Worm (Caenorhabditis elegans) whole organism, L2 larva: Measurements from ENCODE around the gene klo-1.

Experiments
- C34F6.9 ChIP-seq: fragments of 150-350 bp; optimal IDR thresholded peaks from 2 replicates; lab custom pipeline; 2014; ENCODE audit warnings: missing biosample characterization, missing genetic modification characterization
- F13H6.1 ChIP-seq: sonication (generic microtip); optimal IDR thresholded peaks from 2 replicates; lab custom pipeline; 2016; ENCODE audit warnings: missing genetic modification characterization, missing compliant biosample characterization
- R02D3.7 ChIP-seq: fragments of 150-350 bp; optimal IDR thresholded peaks from 2 replicates; lab custom pipeline; 2014; ENCODE audit warnings: missing biosample characterization, missing genetic modification characterization
- Y55F3AM.14 ChIP-seq: fragments of 200-800 bp; sonication (Bioruptor generic); optimal IDR thresholded peaks from 2 replicates; lab custom pipeline; 2018; ENCODE audit warnings: mild to moderate bottlenecking, missing genetic modification characterization, missing compliant biosample characterization
- ZK546.5 ChIP-seq: sonication (generic microtip); optimal IDR thresholded peaks from 2 replicates; lab custom pipeline; 2017; ENCODE audit warnings: missing biosample characterization, missing genetic modification characterization
- alr-1 ChIP-seq: fragments of 150-350 bp; optimal IDR thresholded peaks from 2 replicates; lab custom pipeline; 2014; ENCODE audit warnings: missing biosample characterization, missing genetic modification characterization
- aly-2 ChIP-seq: fragments of 150-350 bp; optimal IDR thresholded peaks from 2 replicates; lab custom pipeline; 2014; ENCODE audit warnings: missing biosample characterization, missing genetic modification characterization
- ama-1 ChIP-seq: fragments of 150-350 bp; optimal IDR thresholded peaks from 2 replicates; lab custom pipeline; 2018; ENCODE audit warnings: inconsistent platforms
- blmp-1 ChIP-seq: sonication (generic microtip); optimal IDR thresholded peaks from 2 replicates; lab custom pipeline; 2017; ENCODE audit warnings: missing genetic modification characterization, mild to moderate bottlenecking, missing compliant biosample characterization, antibody characterized with exemption, moderate library complexity; ENCODE audit not compliant: insufficient read depth
- ceh-16 ChIP-seq: fragments of 150-350 bp; optimal IDR thresholded peaks from 2 replicates; lab custom pipeline; 2014; ENCODE audit warnings: missing biosample characterization, missing genetic modification characterization
- ceh-82 ChIP-seq: fragments of 150-350 bp; optimal IDR thresholded peaks from 2 replicates; lab custom pipeline; 2014; ENCODE audit warnings: missing biosample characterization, missing genetic modification characterization
- crh-2 ChIP-seq: sonication (generic microtip); optimal IDR thresholded peaks from 2 replicates; lab custom pipeline; 2017; ENCODE audit warnings: missing biosample characterization, missing genetic modification characterization
- dmd-4 ChIP-seq: sonication (generic microtip); optimal IDR thresholded peaks from 2 replicates; lab custom pipeline; 2017; ENCODE audit warnings: missing biosample characterization, missing genetic modification characterization
- egl-27 ChIP-seq: sonication (generic microtip); optimal IDR thresholded peaks from 3 replicates; lab custom pipeline; 2017; ENCODE audit warnings: missing biosample characterization, missing genetic modification reagents, missing genetic modification characterization
- elt-1 ChIP-seq: fragments of 150-350 bp; optimal IDR thresholded peaks from 2 replicates; lab custom pipeline; 2014; ENCODE audit warnings: missing biosample characterization, missing genetic modification characterization
- elt-3 ChIP-seq: sonication (generic microtip); optimal IDR thresholded peaks from 2 replicates; lab custom pipeline; 2017; ENCODE audit warnings: missing biosample characterization, missing genetic modification characterization
- fos-1 ChIP-seq: fragments of 150-350 bp; optimal IDR thresholded peaks from 2 replicates; lab custom pipeline; 2014; ENCODE audit warnings: missing biosample characterization, missing genetic modification characterization
- gmeb-1 ChIP-seq: fragments of 150-350 bp; optimal IDR thresholded peaks from 2 replicates; lab custom pipeline; 2014; ENCODE audit warnings: missing biosample characterization, missing genetic modification characterization
- lin-11 ChIP-seq: fragments of 150-350 bp; sonication (generic microtip); optimal IDR thresholded peaks from 2 replicates; lab custom pipeline; 2014; ENCODE audit warnings: missing biosample characterization, missing genetic modification characterization, inconsistent platforms, mixed read lengths
- lin-13 ChIP-seq: fragments of 150-350 bp; optimal IDR thresholded peaks from 2 replicates; lab custom pipeline; 2014; ENCODE audit warnings: missing biosample characterization, missing genetic modification reagents, missing genetic modification characterization
- lin-39 ChIP-seq: fragments of 150-350 bp; optimal IDR thresholded peaks from 2 replicates; lab custom pipeline; 2014; ENCODE audit warnings: missing biosample characterization, missing genetic modification reagents, missing genetic modification characterization
- lsy-2 ChIP-seq, 2 experiments: fragments of 150-350 bp in 1 of 2; sonication (generic microtip) in 1 of 2; optimal IDR thresholded peaks; 2 replicates each; lab custom pipeline; 2014 to 2017; ENCODE audit warnings: missing biosample characterization in 2 of 2, missing genetic modification characterization in 2 of 2
- mab-5 ChIP-seq: fragments of 150-350 bp; optimal IDR thresholded peaks from 2 replicates; lab custom pipeline; 2014; ENCODE audit warnings: missing biosample characterization, missing genetic modification characterization
- mbf-1 ChIP-seq: sonication (generic microtip); optimal IDR thresholded peaks from 2 replicates; lab custom pipeline; 2017; ENCODE audit warnings: missing biosample characterization, missing genetic modification characterization
- mdl-1 ChIP-seq, 2 experiments: fragments of 150-350 bp in 1 of 2; sonication (generic microtip) in 1 of 2; optimal IDR thresholded peaks; 2 replicates each; lab custom pipeline; 2017; ENCODE audit warnings: missing biosample characterization in 2 of 2, missing genetic modification characterization in 2 of 2
- nhr-10 ChIP-seq: sonication (generic microtip); optimal IDR thresholded peaks from 2 replicates; lab custom pipeline; 2017; ENCODE audit warnings: missing biosample characterization, missing genetic modification characterization
- nhr-11 ChIP-seq: fragments of 150-350 bp; optimal IDR thresholded peaks from 2 replicates; lab custom pipeline; 2014; ENCODE audit warnings: missing biosample characterization, missing genetic modification characterization
- nhr-12 ChIP-seq: fragments of 150-350 bp; optimal IDR thresholded peaks from 2 replicates; lab custom pipeline; 2014; ENCODE audit warnings: missing biosample characterization, missing genetic modification characterization
- nhr-129 ChIP-seq: fragments of 150-350 bp; optimal IDR thresholded peaks from 2 replicates; lab custom pipeline; 2014; ENCODE audit warnings: missing biosample characterization, missing genetic modification characterization
- nhr-21 ChIP-seq: fragments of 150-350 bp; optimal IDR thresholded peaks from 2 replicates; lab custom pipeline; 2014; ENCODE audit warnings: missing biosample characterization, missing genetic modification characterization
- nhr-23 ChIP-seq: fragments of 150-350 bp; optimal IDR thresholded peaks from 2 replicates; lab custom pipeline; 2014; ENCODE audit warnings: missing biosample characterization, missing genetic modification reagents, missing genetic modification characterization
- nhr-237 ChIP-seq: fragments of 150-350 bp; optimal IDR thresholded peaks from 2 replicates; lab custom pipeline; 2014; ENCODE audit warnings: missing biosample characterization, missing genetic modification characterization
- nhr-25 ChIP-seq: fragments of 150-350 bp; sonication (generic microtip); optimal IDR thresholded peaks from 3 replicates; lab custom pipeline; 2014; ENCODE audit warnings: missing biosample characterization, missing genetic modification characterization
- nhr-6 ChIP-seq: fragments of 150-350 bp; optimal IDR thresholded peaks from 2 replicates; lab custom pipeline; 2014; ENCODE audit warnings: missing biosample characterization, missing genetic modification characterization
- nhr-77 ChIP-seq: fragments of 150-350 bp; optimal IDR thresholded peaks from 2 replicates; lab custom pipeline; 2014; ENCODE audit warnings: missing biosample characterization, missing genetic modification characterization
- peb-1 ChIP-seq: fragments of 150-350 bp; optimal IDR thresholded peaks from 2 replicates; lab custom pipeline; 2014; ENCODE audit warnings: missing biosample characterization, missing genetic modification characterization
- sem-4 ChIP-seq: fragments of 150-350 bp; optimal IDR thresholded peaks from 2 replicates; lab custom pipeline; 2014; ENCODE audit warnings: missing biosample characterization, missing genetic modification reagents, missing genetic modification characterization
- skn-1 ChIP-seq: sonication (generic microtip); optimal IDR thresholded peaks from 2 replicates; lab custom pipeline; 2017; ENCODE audit warnings: missing biosample characterization, missing genetic modification characterization
- sma-3 ChIP-seq: sonication (generic microtip); optimal IDR thresholded peaks from 2 replicates; lab custom pipeline; 2016; ENCODE audit warnings: missing genetic modification reagents, missing genetic modification characterization, missing compliant biosample characterization
- sma-9 ChIP-seq, 2 experiments: fragments of 150-350 bp in 1 of 2; sonication (generic microtip) in 1 of 2; optimal IDR thresholded peaks; 2 replicates each; lab custom pipeline; 2014 to 2016; ENCODE audit warnings: missing genetic modification characterization in 2 of 2, mild to moderate bottlenecking in 1 of 2, missing biosample characterization in 1 of 2, missing compliant biosample characterization in 1 of 2, missing genetic modification reagents in 1 of 2, moderate library complexity in 1 of 2
- snpc-4 ChIP-seq: fragments of 150-350 bp; optimal IDR thresholded peaks from 2 replicates; lab custom pipeline; 2014; ENCODE audit warnings: missing biosample characterization, missing genetic modification characterization
- unc-39 ChIP-seq: fragments of 150-350 bp; optimal IDR thresholded peaks from 2 replicates; lab custom pipeline; 2014; ENCODE audit warnings: missing biosample characterization, missing genetic modification characterization
- unc-55 ChIP-seq: fragments of 150-350 bp; sonication (generic microtip); optimal IDR thresholded peaks from 3 replicates; lab custom pipeline; 2014; ENCODE audit warnings: missing biosample characterization, missing genetic modification reagents, missing genetic modification characterization
- unc-62 ChIP-seq: fragments of 150-350 bp; optimal IDR thresholded peaks from 2 replicates; lab custom pipeline; 2014; ENCODE audit warnings: missing biosample characterization, missing genetic modification reagents, missing genetic modification characterization
- zag-1 ChIP-seq: fragments of 150-350 bp; optimal IDR thresholded peaks from 2 replicates; lab custom pipeline; 2014; ENCODE audit warnings: missing biosample characterization, missing genetic modification characterization
- ztf-1 ChIP-seq: fragments of 200-800 bp; sonication (Bioruptor generic); conservative IDR thresholded peaks from 2 replicates; pipeline ENCODE4 v1.3.6; 2022; ENCODE audit warnings: missing genetic modification characterization, missing compliant biosample characterization
- ztf-11 ChIP-seq: sonication (generic microtip); optimal IDR thresholded peaks from 2 replicates; lab custom pipeline; 2017; ENCODE audit warnings: missing biosample characterization, missing genetic modification characterization
- ztf-4 ChIP-seq: fragments of 150-350 bp; optimal IDR thresholded peaks from 2 replicates; lab custom pipeline; 2014; ENCODE audit warnings: missing biosample characterization, missing genetic modification characterization

Gene klo-1

ce11 chrIV:7789521-7789949 is 41.5 kb upstream of the klo-1 start, which contains the start of gene imp-3 (continued):
- no peak for TF ChIP-seq egl-27 (tag; lab: Kevin White, UChicago)
- TF ChIP-seq unc-55, result peak; percentile 25
- TF ChIP-seq sem-4 (tag; lab: Kevin White, UChicago), result no peak
- TF ChIP-seq peb-1 (tag; lab: Kevin White, UChicago), result no peak
- TF ChIP-seq nhr-21, result peak; percentile 44
- no peak for TF ChIP-seq ZK546.5 (tag; lab: Kevin White, UChicago)
- TF ChIP-seq elt-3 (tag; lab: Kevin White, UChicago), result no peak
- no peak for TF ChIP-seq ceh-16
- TF ChIP-seq, all 48 proteins: peak for 17

DNA sequence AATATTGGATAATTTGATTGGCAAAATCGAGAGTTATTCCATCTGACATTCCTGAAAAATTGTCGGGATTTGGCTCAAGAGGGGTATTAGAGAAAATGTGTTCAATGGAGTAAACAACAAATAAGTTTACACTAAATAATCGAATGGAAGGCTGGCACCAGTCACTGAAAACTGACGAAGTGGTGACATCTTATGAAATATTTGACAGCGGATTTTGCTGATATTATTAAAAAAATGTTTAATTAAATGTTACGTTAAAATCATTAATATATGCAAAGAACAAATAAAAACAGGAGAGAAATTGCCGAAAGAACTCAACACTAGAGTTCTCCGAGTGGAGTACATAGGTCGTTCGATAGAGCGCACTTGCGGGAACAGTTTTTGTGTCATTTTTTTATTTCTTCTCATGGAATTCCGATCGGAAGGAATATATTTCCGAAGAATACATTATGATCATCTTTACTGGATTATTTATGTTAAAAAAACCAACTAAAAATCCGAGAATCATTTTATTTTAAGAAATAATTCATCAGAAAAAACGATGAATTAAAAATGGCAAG is 37.6 kb upstream of the klo-1 start, which contains the start of gene tag-322:
Gene tag-322, minus strand, starts transcription at position 51 of the 560 bp plus-strand sequence.
- no peak for TF ChIP-seq ztf-1 (GFP tag; lab: Robert Waterston, UW)
- no peak for TF ChIP-seq nhr-12 (tag; lab: Kevin White, UChicago)
- TF ChIP-seq nhr-10 (tag; lab: Kevin White, UChicago), result no peak
- peak; percentile 77 for TF ChIP-seq unc-55
- peak; percentile 48 for TF ChIP-seq fos-1 (tag; lab: Kevin White, UChicago)
- TF ChIP-seq mab-5, result no peak
- no peak for TF ChIP-seq egl-27 (tag; lab: Kevin White, UChicago)
- TF ChIP-seq dmd-4 (tag; lab: Kevin White, UChicago), result no peak
- TF ChIP-seq R02D3.7 (tag; lab: Kevin White, UChicago), result no peak
- TF ChIP-seq skn-1 (tag; lab: Kevin White, UChicago), result no peak
- TF ChIP-seq blmp-1 (tag; lab: Kevin White, UChicago), result peak; percentile 17
- no peak for TF ChIP-seq mbf-1
- peak; percentile 77 for TF ChIP-seq nhr-25 (tag; lab: Kevin White, UChicago)
- TF ChIP-seq sma-9 (GFP tag; optimal IDR thresholded peaks at IDR 0.05; lab: Kevin White, UChicago), result peak; percentile 73
- no peak for TF ChIP-seq sma-9 (tag; optimal IDR thresholded peaks at IDR 0.05; lab: Kevin White, UChicago)
- TF ChIP-seq lin-39 (tag; lab: Kevin White, UChicago), result no peak
- TF ChIP-seq nhr-129, result peak; percentile 38
- TF ChIP-seq ama-1 (lab: Kevin White, UChicago), result no peak
- no peak for TF ChIP-seq snpc-4 (tag; lab: Kevin White, UChicago)
- TF ChIP-seq nhr-21, result peak; percentile 56
- no peak for TF ChIP-seq alr-1 (tag; lab: Kevin White, UChicago)
- peak; percentile 72 for TF ChIP-seq C34F6.9 (tag; lab: Kevin White, UChicago)
- TF ChIP-seq mdl-1 (tag; optimal IDR thresholded peaks at IDR 0.05; lab: Kevin White, UChicago), result no peak
- TF ChIP-seq aly-2 (tag; lab: Kevin White, UChicago), result no peak
- TF ChIP-seq peb-1 (tag; lab: Kevin White, UChicago), result no peak
- no peak for TF ChIP-seq ceh-82 (tag; lab: Kevin White, UChicago)
- TF ChIP-seq lin-13 (GFP tag; lab: Kevin White, UChicago), result peak; percentile 43
- no peak for TF ChIP-seq unc-39 (tag; lab: Kevin White, UChicago)
- no peak for TF ChIP-seq elt-1
- peak; percentile 81 for TF ChIP-seq crh-2 (tag; lab: Kevin White, UChicago)
- no peak for TF ChIP-seq zag-1
- TF ChIP-seq sem-4 (tag; lab: Kevin White, UChicago), result peak; percentile 54
- TF ChIP-seq ceh-16, result no peak
- TF ChIP-seq gmeb-1 (tag; lab: Kevin White, UChicago), result peak; percentile 61
- no peak for TF ChIP-seq Y55F3AM.14 (GFP tag; lab: Kevin White, UChicago)
- no peak for TF ChIP-seq lin-11
- TF ChIP-seq nhr-23 (tag; lab: Kevin White, UChicago), result no peak
- TF ChIP-seq unc-62 (GFP tag; lab: Kevin White, UChicago), result no peak
- no peak for TF ChIP-seq nhr-237 (tag; lab: Kevin White, UChicago)
- peak; percentile 47 for TF ChIP-seq nhr-6 (tag; lab: Kevin White, UChicago)
- peak; percentile 69 for TF ChIP-seq sma-3 (GFP tag; lab: Kevin White, UChicago)
- peak; percentile 12 for TF ChIP-seq nhr-77
- no peak for TF ChIP-seq ZK546.5 (tag; lab: Kevin White, UChicago)
- no peak for TF ChIP-seq elt-3 (tag; lab: Kevin White, UChicago)
- no peak for TF ChIP-seq nhr-11 (tag; lab: Kevin White, UChicago)
- TF ChIP-seq lsy-2 (tag; optimal IDR thresholded peaks at IDR 0.05; lab: Kevin White, UChicago), result peak; percentile 71 to 91
- peak; percentile 64 for TF ChIP-seq ztf-4 (tag; lab: Kevin White, UChicago)
- TF ChIP-seq F13H6.1 (tag; lab: Kevin White, UChicago), result peak; percentile 74
- no peak for TF ChIP-seq ztf-11
